Fruit fly (Drosophila melanogaster) whole organism, embryonic: Measurements from ENCODE around the gene btz.

ENCODE experiments used
- Abd-B ChIP-seq: fragments of 200-800 bp; sonication (Bioruptor generic); optimal IDR thresholded peaks from 2 replicates; lab custom pipeline; 2018; ENCODE audit warnings: missing biosample characterization, mild to moderate bottlenecking, missing genetic modification characterization, moderate library complexity
- Adf1 ChIP-seq: fragments of 200-800 bp; sonication (Bioruptor generic); IDR thresholded peaks from 2 replicates; pipeline ENCODE4 v1.3.6; 2022; ENCODE audit warnings: missing biosample characterization, missing genetic modification characterization
- B-H2 ChIP-seq: fragments of 200-800 bp; sonication (Bioruptor generic); optimal IDR thresholded peaks from 2 replicates; lab custom pipeline; 2018; ENCODE audit warnings: missing biosample characterization, mild to moderate bottlenecking, missing genetic modification characterization
- Blimp-1 ChIP-seq: fragments of 200-800 bp; sonication (Bioruptor generic); optimal IDR thresholded peaks from 3 replicates; lab custom pipeline; 2018; ENCODE audit warnings: missing biosample characterization, missing genetic modification characterization, mild to moderate bottlenecking, moderate library complexity, missing genetic modification reagents
- CG12071 ChIP-seq: fragments of 200-800 bp; sonication (Bioruptor generic); optimal IDR thresholded peaks from 3 replicates; lab custom pipeline; 2018; ENCODE audit warnings: missing biosample characterization, mild to moderate bottlenecking, missing genetic modification characterization
- CG1603 ChIP-seq: fragments of 200-800 bp; sonication (Bioruptor generic); optimal IDR thresholded peaks from 2 replicates; lab custom pipeline; 2019; ENCODE audit warnings: missing biosample characterization, mild to moderate bottlenecking, missing genetic modification characterization, moderate library complexity
- CG30020 ChIP-seq: fragments of 200-800 bp; optimal IDR thresholded peaks from 2 replicates; lab custom pipeline; 2019; ENCODE audit warnings: missing biosample characterization, mild to moderate bottlenecking, missing genetic modification characterization, moderate library complexity
- CG31365 ChIP-seq: fragments of 200-800 bp; sonication (Bioruptor generic); optimal IDR thresholded peaks from 2 replicates; lab custom pipeline; 2018; ENCODE audit warnings: missing biosample characterization, mild to moderate bottlenecking, missing genetic modification characterization
- CG4707 ChIP-seq: fragments of 200-800 bp; sonication (Bioruptor generic); optimal IDR thresholded peaks from 2 replicates; lab custom pipeline; 2018; ENCODE audit warnings: missing biosample characterization, mild to moderate bottlenecking, missing genetic modification characterization, moderate library complexity
- CG6791 ChIP-seq: fragments of 200-800 bp; sonication (Bioruptor generic); IDR thresholded peaks from 3 replicates; pipeline ENCODE4 v1.3.6; 2022; ENCODE audit warnings: missing biosample characterization, missing genetic modification characterization; ENCODE audit not compliant: partially characterized antibody
- CG6854 ChIP-seq: fragments of 200-800 bp; sonication (Bioruptor generic); optimal IDR thresholded peaks from 3 replicates; lab custom pipeline; 2017; ENCODE audit warnings: missing biosample characterization, mild to moderate bottlenecking, missing genetic modification characterization
- CG7556 ChIP-seq: fragments of 200-800 bp; sonication (Bioruptor generic); optimal IDR thresholded peaks from 2 replicates; lab custom pipeline; 2017; ENCODE audit warnings: missing biosample characterization, mild to moderate bottlenecking, missing genetic modification characterization
- CG8765 ChIP-seq: fragments of 200-800 bp; sonication (Bioruptor generic); IDR thresholded peaks from 2 replicates; pipeline ENCODE4 v1.3.6; 2022; ENCODE audit warnings: missing biosample characterization, missing genetic modification characterization
- CG9215 ChIP-seq: fragments of 200-800 bp; sonication (Bioruptor generic); IDR thresholded peaks from 2 replicates; pipeline ENCODE4 v1.3.6; 2022; ENCODE audit warnings: missing biosample characterization, missing genetic modification characterization
- CrebB ChIP-seq: fragments of 200-800 bp; sonication (Bioruptor generic); optimal IDR thresholded peaks from 3 replicates; lab custom pipeline; 2018; ENCODE audit warnings: missing biosample characterization, mild to moderate bottlenecking, missing genetic modification characterization
- D19A ChIP-seq: fragments of 200-800 bp; optimal IDR thresholded peaks from 3 replicates; lab custom pipeline; 2019; ENCODE audit warnings: missing biosample characterization, mild to moderate bottlenecking, missing genetic modification characterization, moderate library complexity
- Deaf1 ChIP-seq: fragments of 200-800 bp; optimal IDR thresholded peaks from 3 replicates; lab custom pipeline; 2019; ENCODE audit warnings: missing biosample characterization, mild to moderate bottlenecking, missing genetic modification characterization, moderate library complexity
- Ets65A ChIP-seq: fragments of 200-800 bp; sonication (Bioruptor generic); peaks from one replicate; lab custom pipeline; 2016; ENCODE audit warnings: missing biosample characterization, missing genetic modification characterization
- GATAe ChIP-seq: fragments of 200-800 bp; sonication (Bioruptor generic); conservative IDR thresholded peaks from 2 replicates; pipeline ENCODE4 v1.3.6; 2022; ENCODE audit warnings: missing biosample characterization, missing genetic modification characterization
- Hr78 ChIP-seq, 2 experiments: fragments of 200-800 bp in 1 of 2; fragments of >200 bp in 1 of 2; sonication (Bioruptor generic) in 1 of 2; optimal IDR thresholded peaks; 2 replicates each; lab custom pipeline; 2017 to 2019; ENCODE audit warnings: missing biosample characterization in 2 of 2, missing genetic modification characterization in 2 of 2, mild to moderate bottlenecking in 1 of 2, moderate library complexity in 1 of 2
- NFAT ChIP-seq: fragments of 200-800 bp; sonication (Bioruptor generic); IDR thresholded peaks from 2 replicates; pipeline ENCODE4 v1.3.6; 2022; ENCODE audit warnings: missing biosample characterization, missing genetic modification characterization
- Oaz ChIP-seq: fragments of 200-800 bp; sonication (Bioruptor generic); IDR thresholded peaks from 2 replicates; pipeline ENCODE4 v1.3.6; 2022; ENCODE audit warnings: missing biosample characterization, missing genetic modification characterization
- Rx ChIP-seq: fragments of 200-800 bp; sonication (Bioruptor generic); IDR thresholded peaks from 2 replicates; pipeline ENCODE4 v1.3.6; 2022; ENCODE audit warnings: missing biosample characterization, missing genetic modification characterization
- Side ChIP-seq: fragments of 200-800 bp; sonication (Bioruptor generic); optimal IDR thresholded peaks from 2 replicates; lab custom pipeline; 2016; ENCODE audit warnings: missing biosample characterization, missing genetic modification characterization
- Sox100B ChIP-seq: fragments of 200-800 bp; sonication (Bioruptor generic); optimal IDR thresholded peaks from 3 replicates; lab custom pipeline; 2018; ENCODE audit warnings: missing biosample characterization, mild to moderate bottlenecking, missing genetic modification characterization
- Stat92E ChIP-seq, 3 experiments: fragments of >200 bp in 2 of 3; fragments of 200-800 bp in 1 of 3; sonication (Bioruptor generic) in 1 of 3; optimal IDR thresholded peaks; 2 replicates each; lab custom pipeline; 2017 to 2019; ENCODE audit warnings: missing biosample characterization in 3 of 3, missing genetic modification characterization in 3 of 3, mild to moderate bottlenecking in 1 of 3, moderate library complexity in 1 of 3
- Tbp ChIP-seq: fragments of >200 bp; optimal IDR thresholded peaks from 2 replicates; lab custom pipeline; 2018; ENCODE audit warnings: missing biosample characterization, missing genetic modification characterization
- bbx ChIP-seq: fragments of 200-800 bp; sonication (Bioruptor generic); IDR thresholded peaks from 2 replicates; pipeline ENCODE4 v1.3.6; 2022; ENCODE audit warnings: missing biosample characterization, missing genetic modification characterization; ENCODE audit not compliant: partially characterized antibody
- cad ChIP-seq: fragments of >200 bp; optimal IDR thresholded peaks from 2 replicates; lab custom pipeline; 2017; ENCODE audit warnings: missing biosample characterization, missing genetic modification characterization
- cato ChIP-seq: fragments of 200-800 bp; sonication (Bioruptor generic); optimal IDR thresholded peaks from 2 replicates; lab custom pipeline; 2016; ENCODE audit warnings: missing biosample characterization, missing genetic modification characterization, borderline replicate concordance
- crol ChIP-seq: fragments of 200-800 bp; sonication (Bioruptor generic); IDR thresholded peaks from 2 replicates; pipeline ENCODE4 v1.3.6; 2022; ENCODE audit warnings: missing biosample characterization, missing genetic modification characterization
- crp ChIP-seq, 2 experiments: fragments of 200-800 bp; sonication (Bioruptor generic); optimal IDR thresholded peaks; 2 replicates in 1 of 2; 3 replicates in 1 of 2; lab custom pipeline; 2017; ENCODE audit warnings: missing biosample characterization in 2 of 2, missing genetic modification characterization in 2 of 2, mild to moderate bottlenecking in 1 of 2, moderate library complexity in 1 of 2
- dmrt99B ChIP-seq: fragments of 200-800 bp; sonication (Bioruptor generic); optimal IDR thresholded peaks from 2 replicates; lab custom pipeline; 2018; ENCODE audit warnings: missing biosample characterization, mild to moderate bottlenecking, missing genetic modification characterization, moderate library complexity
- ftz-f1 ChIP-seq: fragments of 200-800 bp; sonication (Bioruptor generic); optimal IDR thresholded peaks from 2 replicates; lab custom pipeline; 2016; ENCODE audit warnings: missing biosample characterization, missing genetic modification characterization
- gfzf ChIP-seq: fragments of 200-800 bp; sonication (Bioruptor generic); optimal IDR thresholded peaks from 2 replicates; lab custom pipeline; 2016; ENCODE audit warnings: missing biosample characterization, mild to moderate bottlenecking, missing genetic modification characterization, moderate library complexity
- gt ChIP-seq: fragments of 200-800 bp; sonication (Bioruptor generic); IDR thresholded peaks from 2 replicates; pipeline ENCODE4 v1.3.6; 2022; ENCODE audit warnings: missing biosample characterization, missing genetic modification characterization
- hth ChIP-seq: fragments of >200 bp; optimal IDR thresholded peaks from 2 replicates; lab custom pipeline; 2017; ENCODE audit warnings: inconsistent platforms
- lola ChIP-seq, 3 experiments: fragments of >200 bp in 2 of 3; fragments of 200-800 bp in 1 of 3; sonication (Bioruptor generic) in 1 of 3; optimal IDR thresholded peaks; 2 replicates each; lab custom pipeline; 2017 to 2019; ENCODE audit warnings: missing biosample characterization in 3 of 3, missing genetic modification characterization in 3 of 3, mild to moderate bottlenecking in 1 of 3, moderate library complexity in 1 of 3
- pzg ChIP-seq: fragments of 200-800 bp; sonication (Bioruptor generic); optimal IDR thresholded peaks from 3 replicates; lab custom pipeline; 2018; ENCODE audit warnings: missing biosample characterization, mild to moderate bottlenecking, missing genetic modification characterization, moderate library complexity
- rib ChIP-seq: fragments of 200-800 bp; sonication (Bioruptor generic); IDR thresholded peaks from 2 replicates; pipeline ENCODE4 v1.3.6; 2022; ENCODE audit warnings: missing biosample characterization, missing genetic modification characterization
- so ChIP-seq: fragments of 200-800 bp; sonication (Bioruptor generic); IDR thresholded peaks from 3 replicates; pipeline ENCODE4 v1.3.6; 2022; ENCODE audit warnings: missing biosample characterization, missing genetic modification characterization
- sob ChIP-seq: fragments of 200-800 bp; sonication (Bioruptor generic); IDR thresholded peaks from 2 replicates; pipeline ENCODE4 v1.3.6; 2022; ENCODE audit warnings: missing biosample characterization, missing genetic modification characterization
- vfl ChIP-seq: fragments of 200-800 bp; sonication (Bioruptor generic); optimal IDR thresholded peaks from 2 replicates; lab custom pipeline; 2016; ENCODE audit warnings: missing biosample characterization, missing genetic modification characterization

btz gene

dm6 chr3R:27681799-27682198 is 18.4 kb upstream of the btz start, which contains the start of gene Sce (continued):
- peak; percentile 85 for TF ChIP-seq gfzf (GFP tag; lab: Kevin White, UChicago)
- TF ChIP-seq vfl (GFP tag; lab: Kevin White, UChicago) = no peak
- peak; percentile 71 for TF ChIP-seq pzg (GFP tag; lab: Kevin White, UChicago)
- TF ChIP-seq, all 482 proteins: peak for 15

DNA sequence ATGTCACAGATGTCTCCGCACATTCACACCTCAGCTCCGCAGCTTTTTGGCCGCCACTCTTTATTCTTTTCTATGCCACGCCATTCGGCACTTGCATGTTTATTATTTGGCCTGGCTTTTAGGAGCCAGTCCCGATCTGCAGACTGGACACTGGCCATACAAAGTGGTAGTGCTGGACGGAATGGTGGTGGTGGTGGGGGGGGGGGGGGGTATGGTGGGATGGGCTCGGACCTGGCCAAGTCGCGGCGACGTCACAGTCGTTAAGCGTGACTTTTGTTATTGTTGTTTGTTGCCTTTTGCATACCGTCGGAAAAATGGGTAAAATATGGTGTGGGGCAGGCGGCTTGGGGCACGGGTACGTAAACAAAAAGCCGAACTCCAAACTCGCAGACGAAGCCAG is 15.1 kb upstream of the btz start:
- TF ChIP-seq crol (GFP tag; lab: Robert Waterston, UW) (peak; percentile 59), NFAT (GFP tag; lab: Robert Waterston, UW) (no peak), gt (GFP tag; lab: Robert Waterston, UW) (no peak), Abd-B (GFP tag; lab: Kevin White, UChicago) (no peak)

DNA sequence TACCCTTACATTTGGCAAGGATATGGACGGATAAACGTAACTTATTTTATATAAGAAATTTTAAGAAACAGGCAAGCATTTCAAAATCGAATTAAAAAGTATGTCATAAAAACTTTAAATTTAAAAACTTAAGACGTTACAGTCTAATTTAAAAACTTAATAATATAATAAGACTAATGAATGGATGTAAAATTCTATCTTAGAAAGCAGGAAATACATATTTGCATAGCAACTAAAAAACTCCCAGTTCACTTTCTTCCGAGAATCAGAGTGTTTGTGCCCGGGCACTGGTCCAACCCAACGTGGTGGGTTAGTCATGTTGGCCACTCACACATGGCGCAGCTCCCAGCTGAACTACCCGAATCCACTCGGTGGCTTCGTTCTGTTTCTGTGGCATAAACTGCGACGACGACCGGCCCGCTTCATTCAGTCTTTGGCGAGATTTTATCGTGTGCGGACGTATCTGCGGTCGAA is 14.6 kb upstream of the btz start, which contains the start of gene CG12880:
Gene CG12880, plus strand, starts transcription at position 424 of the 474 bp plus-strand sequence.
- TF ChIP-seq sob (GFP tag; lab: Robert Waterston, UW) (no peak), Ets65A (peak; percentile 3), CG7556 (GFP tag; lab: Kevin White, UChicago) (peak; percentile 20), Deaf1 (peak; percentile 64), D19A (tag; lab: Kevin White, UChicago) (peak; percentile 87), CG4707 (GFP tag; lab: Kevin White, UChicago) (no peak)

DNA sequence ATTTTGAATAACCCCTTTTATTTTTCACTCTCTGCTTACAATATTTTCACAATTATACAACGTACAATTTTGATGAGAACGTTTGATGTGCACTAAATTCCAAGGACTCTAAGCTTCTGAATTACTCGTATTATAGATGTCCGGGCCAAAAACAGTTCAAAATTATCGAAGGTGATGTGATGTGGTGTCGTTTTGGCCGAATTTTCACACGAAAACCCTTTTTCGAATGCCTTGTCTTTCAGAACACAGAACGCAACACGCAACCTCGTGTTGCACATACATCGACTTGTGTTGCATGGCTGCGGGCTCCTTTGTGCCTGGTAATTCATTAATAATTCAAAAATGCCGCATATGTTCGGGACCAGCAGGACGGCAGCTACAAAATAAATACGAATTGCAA is 12.1 kb upstream of the btz start, which contains the start of gene CG31055:
Gene CG31055, minus strand, starts transcription at position 101 of the 400 bp plus-strand sequence.
- TF ChIP-seq CG6854 (no peak), CG30020 (tag; lab: Kevin White, UChicago) (no peak), Oaz (GFP tag; lab: Robert Waterston, UW) (no peak), Ets65A (no peak), Adf1 (GFP tag; lab: Robert Waterston, UW) (no peak), cato (GFP tag; lab: Kevin White, UChicago) (no peak), CG8765 (no peak), CG31365 (tag; lab: Kevin White, UChicago) (no peak), hth (no peak), so (GFP tag; lab: Robert Waterston, UW) (no peak), bbx (GFP tag; lab: Robert Waterston, UW) (no peak), CrebB (tag; lab: Kevin White, UChicago) (no peak), CG12071 (GFP tag; lab: Kevin White, UChicago) (no peak), Rx (no peak), crp (GFP tag; optimal IDR thresholded peaks at IDR 0.05; lab: Kevin White, UChicago) (no peak), Hr78 (GFP tag; optimal IDR thresholded peaks at IDR 0.05; lab: Kevin White, UChicago) (no peak), Sox100B (GFP tag; lab: Kevin White, UChicago) (no peak), Blimp-1 (GFP tag; lab: Kevin White, UChicago) (no peak), rib (GFP tag; lab: Robert Waterston, UW) (no peak), cad (GFP tag; lab: Kevin White, UChicago) (no peak)

dm6 chr3R:27692645-27693307 is 7.4 kb upstream of the btz start:
- TF ChIP-seq dmrt99B (tag; lab: Kevin White, UChicago) (no peak), lola (GFP tag; optimal IDR thresholded peaks at IDR 0.05; lab: Kevin White, UChicago) (no peak), Side (GFP tag; lab: Kevin White, UChicago) (no peak), ftz-f1 (GFP tag; lab: Kevin White, UChicago) (no peak), Stat92E (GFP tag; optimal IDR thresholded peaks at IDR 0.05; lab: Kevin White, UChicago) (no peak), B-H2 (GFP tag; lab: Kevin White, UChicago) (no peak), GATAe (GFP tag; lab: Robert Waterston, UW) (no peak), Tbp (GFP tag; lab: Kevin White, UChicago) (no peak), CG6791 (no peak), CG9215 (no peak), CG1603 (tag; lab: Kevin White, UChicago) (no peak), Sox100B (GFP tag; lab: Kevin White, UChicago) (no peak)
